Comparison of ENCODE assay signal across 1 fruit fly cellular context in genomic region chr3R:7144245-7144904, dm6.
TF ChIP-seq lines count a peak whose summit lies in the region.

CG14610 (minus strand) TSS chr3R:7144295.
CG2656 (plus strand) TSS chr3R:7144724.

TF ChIP-seq in whole organism, embryonic, 481 proteins besides CTCF, POLR2A, EP300 and RAD21 (continued from another document):
- no peak for TF ChIP-seq pfk (GFP tag; optimal IDR thresholded peaks at IDR 0.05; lab: Kevin White, UChicago)
- TF ChIP-seq abd-A (tag; optimal IDR thresholded peaks at IDR 0.05; lab: Kevin White, UChicago): no peak
- TF ChIP-seq CG30403 (GFP tag; optimal IDR thresholded peaks at IDR 0.05; lab: Kevin White, UChicago): peak; percentile 87
- peak; percentile 52 for TF ChIP-seq CG7556 (GFP tag; optimal IDR thresholded peaks at IDR 0.05; lab: Kevin White, UChicago)
- peak; percentile 67 for TF ChIP-seq CG14710 (tag; optimal IDR thresholded peaks at IDR 0.05; lab: Kevin White, UChicago)
- TF ChIP-seq CG16815 (GFP tag; optimal IDR thresholded peaks at IDR 0.05; lab: Kevin White, UChicago): peak; percentile 23
- TF ChIP-seq wdn (GFP tag; IDR thresholded peaks at IDR 0.05; lab: Robert Waterston, UW): 0 out of 2 replicates have a peak, but pooled peaks have one; percentile 44
- TF ChIP-seq CG12219 (GFP tag; optimal IDR thresholded peaks at IDR 0.05; lab: Kevin White, UChicago): no peak
- TF ChIP-seq dpn (GFP tag; optimal IDR thresholded peaks at IDR 0.05; lab: Kevin White, UChicago): peak; percentile 83 to 90
- TF ChIP-seq Pdp1 (GFP tag; optimal IDR thresholded peaks at IDR 0.05; lab: Kevin White, UChicago): peak; percentile 78 to 89
- 0 out of 3 replicates have a peak, but pooled peaks have one; percentile 13 for TF ChIP-seq vnd (GFP tag; IDR thresholded peaks at IDR 0.05; lab: Robert Waterston, UW; ENCODE audit: partially characterized antibody)
- peak; percentile 65 for TF ChIP-seq CG11723 (GFP tag; optimal IDR thresholded peaks at IDR 0.05; lab: Kevin White, UChicago)
- TF ChIP-seq CG12104 (GFP tag; optimal IDR thresholded peaks at IDR 0.05; lab: Kevin White, UChicago): no peak
- TF ChIP-seq az2 (GFP tag; optimal IDR thresholded peaks at IDR 0.05; lab: Kevin White, UChicago): peak; percentile 87
- no peak for TF ChIP-seq tio (GFP tag; optimal IDR thresholded peaks at IDR 0.05; lab: Kevin White, UChicago)
- TF ChIP-seq CG10979 (tag; optimal IDR thresholded peaks at IDR 0.05; lab: Kevin White, UChicago): peak; percentile 48
- peak; percentile 47 for TF ChIP-seq schlank (tag; optimal IDR thresholded peaks at IDR 0.05; lab: Kevin White, UChicago)
- peak; percentile 39 for TF ChIP-seq CG9797 (GFP tag; optimal IDR thresholded peaks at IDR 0.05; lab: Kevin White, UChicago)
- TF ChIP-seq CG2712 (tag; optimal IDR thresholded peaks at IDR 0.05; lab: Kevin White, UChicago): peak; percentile 68
- TF ChIP-seq dm (GFP tag; optimal IDR thresholded peaks at IDR 0.05; lab: Kevin White, UChicago): peak; percentile 94
- peak; percentile 48 for TF ChIP-seq CG18476 (GFP tag; optimal IDR thresholded peaks at IDR 0.05; lab: Kevin White, UChicago)
- TF ChIP-seq Max (GFP tag; optimal IDR thresholded peaks at IDR 0.05; lab: Kevin White, UChicago): peak; percentile 75
- TF ChIP-seq CG18262 (tag; optimal IDR thresholded peaks at IDR 0.05; lab: Kevin White, UChicago): peak; percentile 44
- TF ChIP-seq run (tag; optimal IDR thresholded peaks at IDR 0.05; lab: Kevin White, UChicago): no peak
- TF ChIP-seq CG15696 (tag; optimal IDR thresholded peaks at IDR 0.05; lab: Kevin White, UChicago): peak; percentile 40
- TF ChIP-seq CG3838 (GFP tag; optimal IDR thresholded peaks at IDR 0.05; lab: Kevin White, UChicago): peak; percentile 44
- TF ChIP-seq bab2 (GFP tag; optimal IDR thresholded peaks at IDR 0.05; lab: Kevin White, UChicago): peak; percentile 90
- peak; percentile 21 for TF ChIP-seq CG4328 (GFP tag; optimal IDR thresholded peaks at IDR 0.05; lab: Kevin White, UChicago)
- peak; percentile 16 for TF ChIP-seq CG3995 (GFP tag; optimal IDR thresholded peaks at IDR 0.05; lab: Kevin White, UChicago)
- TF ChIP-seq mam (GFP tag; optimal IDR thresholded peaks at IDR 0.05; lab: Kevin White, UChicago): peak; percentile 88
- TF ChIP-seq CG12942 (GFP tag; optimal IDR thresholded peaks at IDR 0.05; lab: Kevin White, UChicago): peak; percentile 87
- peak; percentile 89 for TF ChIP-seq CG8944 (GFP tag; optimal IDR thresholded peaks at IDR 0.05; lab: Kevin White, UChicago)
- TF ChIP-seq CG17802 (tag; optimal IDR thresholded peaks at IDR 0.05; lab: Kevin White, UChicago): peak; percentile 26
- peak; percentile 64 for TF ChIP-seq sna (GFP tag; IDR thresholded peaks at IDR 0.05; lab: Robert Waterston, UW; ENCODE audit: partially characterized antibody)
- peak; percentile 81 for TF ChIP-seq pnt (GFP tag; optimal IDR thresholded peaks at IDR 0.05; lab: Kevin White, UChicago)
- peak in 1 of 2 experiments; percentile 74 for TF ChIP-seq crp (GFP tag; optimal IDR thresholded peaks at IDR 0.05; lab: Kevin White, UChicago)
- TF ChIP-seq Trl (optimal IDR thresholded peaks at IDR 0.05; lab: Kevin White, UChicago): no peak
- TF ChIP-seq Trl (GFP tag; optimal IDR thresholded peaks at IDR 0.05; lab: Kevin White, UChicago): peak; percentile 94
- TF ChIP-seq gsb (GFP tag; IDR thresholded peaks at IDR 0.05; lab: Robert Waterston, UW): no peak
- TF ChIP-seq CG7271 (tag; optimal IDR thresholded peaks at IDR 0.05; lab: Kevin White, UChicago): no peak
- TF ChIP-seq gcm2 (GFP tag; optimal IDR thresholded peaks at IDR 0.05; lab: Kevin White, UChicago): peak; percentile 17
- peak; percentile 70 for TF ChIP-seq amos (GFP tag; IDR thresholded peaks at IDR 0.05; lab: Robert Waterston, UW; ENCODE audit: partially characterized antibody)
- TF ChIP-seq Opbp (GFP tag; IDR thresholded peaks at IDR 0.05; lab: Robert Waterston, UW; ENCODE audit: partially characterized antibody): peak; percentile 56; the same call in 2 of the 3 replicates
- peak; percentile 30 for TF ChIP-seq Sin3A (optimal IDR thresholded peaks at IDR 0.05; lab: Kevin White, UChicago)
- TF ChIP-seq fd3F (GFP tag; optimal IDR thresholded peaks at IDR 0.05; lab: Kevin White, UChicago): peak; percentile 34
- peak; percentile 28 for TF ChIP-seq Nf-YC (tag; optimal IDR thresholded peaks at IDR 0.05; lab: Kevin White, UChicago)
- TF ChIP-seq CG17912 (GFP tag; optimal IDR thresholded peaks at IDR 0.05; lab: Kevin White, UChicago): peak; percentile 59
- TF ChIP-seq CG13775 (GFP tag; optimal IDR thresholded peaks at IDR 0.05; lab: Kevin White, UChicago): peak; percentile 43
- peak; percentile 19; the same call in 1 of the 2 replicates for TF ChIP-seq Drgx (GFP tag; IDR thresholded peaks at IDR 0.05; lab: Robert Waterston, UW)
- peak; percentile 96 for TF ChIP-seq CG4617 (GFP tag; optimal IDR thresholded peaks at IDR 0.05; lab: Kevin White, UChicago; ENCODE audit: borderline replicate concordance)
- peak; percentile 75 for TF ChIP-seq Ptx1 (GFP tag; IDR thresholded peaks at IDR 0.05; lab: Robert Waterston, UW)
- no peak for TF ChIP-seq Asciz (GFP tag; optimal IDR thresholded peaks at IDR 0.05; lab: Kevin White, UChicago)
- TF ChIP-seq CG33213 (GFP tag; optimal IDR thresholded peaks at IDR 0.05; lab: Kevin White, UChicago): peak; percentile 82
- no peak for TF ChIP-seq odd (GFP tag; optimal IDR thresholded peaks at IDR 0.05; lab: Kevin White, UChicago)
- TF ChIP-seq ken (GFP tag; IDR thresholded peaks at IDR 0.05; lab: Robert Waterston, UW): peak; percentile 84
- TF ChIP-seq CG4820 (GFP tag; optimal IDR thresholded peaks at IDR 0.05; lab: Kevin White, UChicago): peak; percentile 81
- TF ChIP-seq ab (GFP tag; optimal IDR thresholded peaks at IDR 0.05; lab: Kevin White, UChicago): no peak
- peak; percentile 92 for TF ChIP-seq CG2120 (GFP tag; optimal IDR thresholded peaks at IDR 0.05; lab: Kevin White, UChicago)
- TF ChIP-seq unc-4 (GFP tag; IDR thresholded peaks at IDR 0.05; lab: Robert Waterston, UW; ENCODE audit: partially characterized antibody): peak; percentile 58
- 0 out of 2 replicates have a peak, but pooled peaks have one; percentile 38 for TF ChIP-seq ato (GFP tag; IDR thresholded peaks at IDR 0.05; lab: Robert Waterston, UW; ENCODE audit: partially characterized antibody)
- no peak for TF ChIP-seq fru (optimal IDR thresholded peaks at IDR 0.05; lab: Kevin White, UChicago)
- peak; percentile 76 for TF ChIP-seq CG4282 (GFP tag; optimal IDR thresholded peaks at IDR 0.05; lab: Kevin White, UChicago)
- 0 out of 3 replicates have a peak, but pooled peaks have one; percentile 22 for TF ChIP-seq Mrtf (GFP tag; IDR thresholded peaks at IDR 0.05; lab: Robert Waterston, UW)
- peak; percentile 99 for TF ChIP-seq Ets65A (GFP tag; lab: Kevin White, UChicago)
- TF ChIP-seq CG11085 (GFP tag; IDR thresholded peaks at IDR 0.05; lab: Robert Waterston, UW): 0 out of 2 replicates have a peak, but pooled peaks have one; percentile 38
- peak; percentile 22; the same call in 1 of the 3 replicates for TF ChIP-seq B-H1 (GFP tag; IDR thresholded peaks at IDR 0.05; lab: Robert Waterston, UW)
- TF ChIP-seq D (optimal IDR thresholded peaks at IDR 0.05; lab: Kevin White, UChicago): no peak
- TF ChIP-seq D (GFP tag; optimal IDR thresholded peaks at IDR 0.05; lab: Kevin White, UChicago): peak; percentile 10
- TF ChIP-seq CG10267 (tag; optimal IDR thresholded peaks at IDR 0.05; lab: Kevin White, UChicago): peak; percentile 99
- TF ChIP-seq CG13624 (GFP tag; optimal IDR thresholded peaks at IDR 0.05; lab: Kevin White, UChicago): peak; percentile 89
- no peak for TF ChIP-seq al (GFP tag; IDR thresholded peaks at IDR 0.05; lab: Robert Waterston, UW)
- 0 out of 2 replicates have a peak, but pooled peaks have one; percentile 36 for TF ChIP-seq cas (GFP tag; IDR thresholded peaks at IDR 0.05; lab: Robert Waterston, UW)
- TF ChIP-seq E2f2 (GFP tag; IDR thresholded peaks at IDR 0.05; lab: Robert Waterston, UW): peak; percentile 100
- TF ChIP-seq CG17328 (GFP tag; IDR thresholded peaks at IDR 0.05; lab: Robert Waterston, UW): peak; percentile 67
- no peak for TF ChIP-seq sob (GFP tag; IDR thresholded peaks at IDR 0.05; lab: Robert Waterston, UW)
- peak; percentile 40; the same call in 1 of the 2 replicates for TF ChIP-seq CG14014 (GFP tag; IDR thresholded peaks at IDR 0.05; lab: Robert Waterston, UW)
- TF ChIP-seq HLH3B (GFP tag; IDR thresholded peaks at IDR 0.05; lab: Robert Waterston, UW): 0 out of 2 replicates have a peak, but pooled peaks have one; percentile 38
- peak; percentile 14 for TF ChIP-seq CrebB (tag; optimal IDR thresholded peaks at IDR 0.05; lab: Kevin White, UChicago)
- peak; percentile 84 for TF ChIP-seq tup (GFP tag; optimal IDR thresholded peaks at IDR 0.05; lab: Kevin White, UChicago)
- TF ChIP-seq CG11093 (GFP tag; IDR thresholded peaks at IDR 0.05; lab: Robert Waterston, UW): no peak
- TF ChIP-seq CG18619 (GFP tag; optimal IDR thresholded peaks at IDR 0.05; lab: Kevin White, UChicago): peak; percentile 42
- peak; percentile 47; the same call in 2 of the 3 replicates for TF ChIP-seq CG14050 (GFP tag; IDR thresholded peaks at IDR 0.05; lab: Robert Waterston, UW)
- TF ChIP-seq CG31365 (tag; optimal IDR thresholded peaks at IDR 0.05; lab: Kevin White, UChicago): peak; percentile 15
- peak; percentile 82 for TF ChIP-seq lab (GFP tag; optimal IDR thresholded peaks at IDR 0.05; lab: Kevin White, UChicago)
- peak; percentile 96 for TF ChIP-seq nerfin-1 (tag; optimal IDR thresholded peaks at IDR 0.05; lab: Kevin White, UChicago)
- TF ChIP-seq prd (optimal IDR thresholded peaks at IDR 0.05; lab: Kevin White, UChicago): no peak
- TF ChIP-seq prd (GFP tag; IDR thresholded peaks at IDR 0.05; lab: Robert Waterston, UW): peak; percentile 73
- peak; percentile 19; the same call in 1 of the 2 replicates for TF ChIP-seq tna (GFP tag; IDR thresholded peaks at IDR 0.05; lab: Robert Waterston, UW; ENCODE audit: partially characterized antibody)
- TF ChIP-seq lbe (GFP tag; optimal IDR thresholded peaks at IDR 0.05; lab: Kevin White, UChicago): no peak
- TF ChIP-seq CG6813 (GFP tag; optimal IDR thresholded peaks at IDR 0.05; lab: Kevin White, UChicago): no peak
- TF ChIP-seq tll (GFP tag; optimal IDR thresholded peaks at IDR 0.05; lab: Kevin White, UChicago): no peak
- TF ChIP-seq disco-r (GFP tag; optimal IDR thresholded peaks at IDR 0.05; lab: Kevin White, UChicago): peak; percentile 14
- no peak for TF ChIP-seq sc (optimal IDR thresholded peaks at IDR 0.05; lab: Kevin White, UChicago)
- TF ChIP-seq sc (GFP tag; optimal IDR thresholded peaks at IDR 0.05; lab: Kevin White, UChicago): no peak
- peak; percentile 78 for TF ChIP-seq Atf-2 (GFP tag; optimal IDR thresholded peaks at IDR 0.05; lab: Kevin White, UChicago)
- TF ChIP-seq pho (GFP tag; optimal IDR thresholded peaks at IDR 0.05; lab: Kevin White, UChicago): peak; percentile 78
- peak; percentile 93 for TF ChIP-seq Xbp1 (GFP tag; optimal IDR thresholded peaks at IDR 0.05; lab: Kevin White, UChicago)
- peak; percentile 50 for TF ChIP-seq hbn (GFP tag; IDR thresholded peaks at IDR 0.05; lab: Robert Waterston, UW; ENCODE audit: partially characterized antibody)
